Worm (Caenorhabditis elegans) whole organism, L3 larva: ENCODE measurements around the gene F56D3.1.

ENCODE experiments used
- ama-1 ChIP-seq: fragments of 150-350 bp; optimal IDR thresholded peaks from 2 replicates; lab custom pipeline; 2018
- ceh-16 ChIP-seq: sonication (generic microtip); optimal IDR thresholded peaks from 2 replicates; lab custom pipeline; 2017; ENCODE audit warnings: missing biosample characterization, missing genetic modification characterization
- egl-27 ChIP-seq: sonication (generic microtip); optimal IDR thresholded peaks from 4 replicates; lab custom pipeline; 2017; ENCODE audit warnings: missing biosample characterization, missing genetic modification reagents, missing genetic modification characterization
- elt-2 ChIP-seq: sonication (generic microtip); optimal IDR thresholded peaks from 2 replicates; lab custom pipeline; 2016; ENCODE audit warnings: missing genetic modification reagents, mild to moderate bottlenecking, missing genetic modification characterization, missing compliant biosample characterization
- fos-1 ChIP-seq: fragments of 150-350 bp; optimal IDR thresholded peaks from 2 replicates; lab custom pipeline; 2014; ENCODE audit warnings: missing biosample characterization, missing genetic modification characterization
- nhr-237 ChIP-seq: fragments of 150-350 bp; optimal IDR thresholded peaks from 2 replicates; lab custom pipeline; 2014; ENCODE audit warnings: missing biosample characterization, missing genetic modification characterization
- nhr-28 ChIP-seq: fragments of 150-350 bp; optimal IDR thresholded peaks from 2 replicates; lab custom pipeline; 2014; ENCODE audit warnings: missing biosample characterization, missing genetic modification characterization
- nhr-67 ChIP-seq: fragments of 150-350 bp; optimal IDR thresholded peaks from 2 replicates; lab custom pipeline; 2014; ENCODE audit warnings: missing biosample characterization, missing genetic modification characterization
- nhr-76 ChIP-seq: fragments of 150-350 bp; sonication (generic microtip); optimal IDR thresholded peaks from 5 replicates; lab custom pipeline; 2014; ENCODE audit warnings: missing biosample characterization, missing genetic modification characterization

DNA sequence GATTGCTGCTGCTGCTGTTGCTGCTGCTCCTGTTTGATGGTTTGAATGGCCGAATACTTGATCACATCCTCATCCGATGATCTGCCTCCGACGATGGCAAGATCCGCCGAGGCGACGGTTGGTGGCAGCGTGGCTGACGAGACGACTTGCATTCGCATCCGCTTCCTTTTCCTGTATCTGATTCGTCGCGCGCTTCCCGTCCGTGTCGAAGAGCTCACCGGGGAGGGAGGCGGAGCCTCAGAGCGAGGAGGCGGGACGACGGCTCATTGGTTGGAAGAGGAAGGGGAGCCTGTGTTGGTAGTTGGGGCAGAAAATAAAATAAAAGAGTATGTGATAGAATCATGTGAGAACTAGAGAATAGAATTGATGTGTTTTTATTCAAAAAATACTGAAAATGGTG lies 11.5 kb upstream of the F56D3.1 start:
- TF ChIP-seq nhr-67 (tag; lab: Kevin White, UChicago) (no peak), nhr-76 (tag; lab: Kevin White, UChicago) (no peak), fos-1 (tag; lab: Kevin White, UChicago) (no peak), egl-27 (no peak), ceh-16 (tag; lab: Kevin White, UChicago) (no peak), ama-1 (lab: Kevin White, UChicago) (no peak), nhr-237 (no peak), nhr-28 (tag; lab: Kevin White, UChicago) (no peak), elt-2 (no peak)
